Worm (Caenorhabditis elegans): ENCODE measurements around the gene F14H8.2.

Gene F14H8.2

ce11 chrV:15056346-15056839 is 36.3 kb upstream of the F14H8.2 start:
- no peak for TF ChIP-seq nfya-1 (tag; optimal IDR thresholded peaks at IDR 0.05; ENCODE audit: insufficient read depth)
- no peak for TF ChIP-seq R02D3.7 (tag; optimal IDR thresholded peaks at IDR 0.05)
- no peak for TF ChIP-seq lin-39 (tag; optimal IDR thresholded peaks at IDR 0.05)
- TF ChIP-seq jun-1 (tag; optimal IDR thresholded peaks at IDR 0.05), result no peak
- no peak for TF ChIP-seq snpc-4 (tag; optimal IDR thresholded peaks at IDR 0.05)
- no peak for TF ChIP-seq zag-1 (tag; optimal IDR thresholded peaks at IDR 0.05)
- TF ChIP-seq fos-1 (tag; optimal IDR thresholded peaks at IDR 0.05), result no peak

DNA sequence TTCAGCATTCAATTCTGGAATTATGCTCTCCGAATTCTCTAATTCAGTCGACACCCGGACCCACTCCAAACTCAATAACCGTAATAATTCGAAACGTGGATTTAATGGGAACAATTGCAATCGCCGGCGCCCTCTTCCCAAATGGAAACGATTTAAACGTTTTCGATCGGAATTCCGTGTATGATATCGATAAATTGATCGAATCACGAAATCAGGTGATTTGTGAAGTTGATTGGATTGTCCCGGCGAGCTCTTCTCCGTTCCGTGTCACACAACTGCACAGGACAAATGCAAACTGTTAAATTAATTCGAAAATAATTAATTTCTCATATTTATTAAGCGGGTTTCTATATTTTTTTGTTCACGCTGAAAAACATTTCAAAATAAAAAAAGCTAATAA is 35.7 kb upstream of the F14H8.2 start, which contains the start of gene C25D7.16:
Gene C25D7.16 (plus strand): TSS at position 301 of the 400 bp plus-strand sequence.
- TF ChIP-seq nhr-237 (tag; optimal IDR thresholded peaks at IDR 0.05) (no peak), hmg-11 (tag; optimal IDR thresholded peaks at IDR 0.05) (no peak), fkh-10 (GFP tag; optimal IDR thresholded peaks at IDR 0.05) (no peak), nhr-76 (tag; optimal IDR thresholded peaks at IDR 0.05) (no peak), ztf-11 (tag; optimal IDR thresholded peaks at IDR 0.05) (no peak), fos-1 (tag; optimal IDR thresholded peaks at IDR 0.05) (no peak), ceh-28 (tag; optimal IDR thresholded peaks at IDR 0.05) (no peak), eor-1 (tag; optimal IDR thresholded peaks at IDR 0.05) (no peak), elt-3 (tag; optimal IDR thresholded peaks at IDR 0.05) (no peak)

- TF ChIP-seq mml-1 (tag; optimal IDR thresholded peaks at IDR 0.05) (no peak), egl-5 (tag; optimal IDR thresholded peaks at IDR 0.05) (no peak), ama-1 (optimal IDR thresholded peaks at IDR 0.05) (no peak), nhr-43 (tag; optimal IDR thresholded peaks at IDR 0.05; ENCODE audit: poor library complexity, severe bottlenecking) (no peak), egl-27 (tag; optimal IDR thresholded peaks at IDR 0.05) (no peak), jun-1 (tag; optimal IDR thresholded peaks at IDR 0.05) (no peak), pha-4 (tag; optimal IDR thresholded peaks at IDR 0.05) (no peak), elt-1 (tag; optimal IDR thresholded peaks at IDR 0.05) (no peak), snpc-4 (tag; optimal IDR thresholded peaks at IDR 0.05) (no peak), ZK546.5 (tag; optimal IDR thresholded peaks at IDR 0.05) (no peak), ceh-82 (tag; optimal IDR thresholded peaks at IDR 0.05) (no peak), nhr-77 (tag; optimal IDR thresholded peaks at IDR 0.05) (no peak), nhr-237 (tag; optimal IDR thresholded peaks at IDR 0.05) (no peak), nhr-23 (tag; optimal IDR thresholded peaks at IDR 0.05) (no peak)
Observed at ce11 chrV:15054733-15055132, 34.6 kb upstream of the F14H8.2 start.

DNA sequence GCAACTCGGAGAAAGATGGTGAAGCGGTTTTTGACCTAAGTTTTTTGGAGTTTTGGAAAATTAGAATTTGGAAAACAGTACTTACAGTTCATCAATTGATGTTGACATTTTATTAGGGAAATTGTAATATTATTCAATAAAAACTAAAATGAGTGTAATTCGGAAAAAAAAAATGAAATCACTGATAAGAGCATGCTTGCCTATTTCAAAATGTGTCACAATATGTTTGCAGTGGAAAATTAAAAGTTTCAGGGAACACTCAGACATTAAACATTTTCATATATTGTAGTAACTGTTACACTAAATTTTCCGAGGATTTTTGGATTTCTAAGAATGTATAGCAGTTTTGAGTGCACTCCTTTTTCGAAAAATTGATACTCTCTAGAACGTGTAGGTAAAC is 32.2 kb upstream of the F14H8.2 start, which contains the start of the genes fbxa-82 and C25D7.5:
Gene fbxa-82 (minus strand): TSS at position 163 of the 400 bp plus-strand sequence.
Gene C25D7.5 (plus strand): TSS at position 283 of the 400 bp plus-strand sequence.
- TF ChIP-seq lin-39 (tag; optimal IDR thresholded peaks at IDR 0.05) (no peak), fkh-2 (tag; optimal IDR thresholded peaks at IDR 0.05) (no peak), pha-4 (tag; optimal IDR thresholded peaks at IDR 0.05) (peak; percentile 31), unc-39 (tag; optimal IDR thresholded peaks at IDR 0.05) (no peak), hmg-11 (tag; optimal IDR thresholded peaks at IDR 0.05) (no peak), elt-2 (tag; optimal IDR thresholded peaks at IDR 0.05) (peak; percentile 28), pqm-1 (tag; optimal IDR thresholded peaks at IDR 0.05) (peak; percentile 41), snpc-4 (tag; optimal IDR thresholded peaks at IDR 0.05) (no peak), sea-2 (GFP tag; optimal IDR thresholded peaks at IDR 0.05) (no peak), nhr-43 (tag; optimal IDR thresholded peaks at IDR 0.05; ENCODE audit: poor library complexity, severe bottlenecking) (no peak), jun-1 (tag; optimal IDR thresholded peaks at IDR 0.05) (no peak), nfya-1 (tag; optimal IDR thresholded peaks at IDR 0.05; ENCODE audit: insufficient read depth) (no peak), skn-1 (tag; optimal IDR thresholded peaks at IDR 0.05) (no peak), lin-15B (tag; optimal IDR thresholded peaks at IDR 0.05) (no peak), nhr-77 (tag; optimal IDR thresholded peaks at IDR 0.05) (no peak), mdl-1 (tag; optimal IDR thresholded peaks at IDR 0.05) (no peak), egl-5 (tag; optimal IDR thresholded peaks at IDR 0.05) (no peak), nhr-12 (tag; optimal IDR thresholded peaks at IDR 0.05) (no peak), ceh-28 (tag; optimal IDR thresholded peaks at IDR 0.05) (no peak), nhr-67 (tag; optimal IDR thresholded peaks at IDR 0.05) (no peak), eor-1 (tag; optimal IDR thresholded peaks at IDR 0.05) (no peak)
